Worm (Caenorhabditis elegans) whole organism, early embryonic: ENCODE results near the gene Y47D7A.15.
"Not testable (repeated sequence)": the region's sequence is repeated elsewhere in the genome, so short reads cannot be mapped to it uniquely, and the experiment has no call there.

Experiments used
- B0310.2 ChIP-seq: sonication (generic microtip); optimal IDR thresholded peaks from 2 replicates; lab custom pipeline; 2016; ENCODE audit warnings: mild to moderate bottlenecking, missing genetic modification characterization, missing compliant biosample characterization
- F13C5.2 ChIP-seq: sonication (generic microtip); optimal IDR thresholded peaks from 2 replicates; lab custom pipeline; 2017; ENCODE audit warnings: mild to moderate bottlenecking, missing genetic modification characterization, inconsistent platforms, missing compliant biosample characterization
- aly-1 ChIP-seq: sonication (generic microtip); optimal IDR thresholded peaks from 2 replicates; lab custom pipeline; 2016; ENCODE audit warnings: missing genetic modification characterization, missing compliant biosample characterization
- ama-1 ChIP-seq: fragments of 150-350 bp; optimal IDR thresholded peaks from 2 replicates; lab custom pipeline; 2014
- ceh-13 ChIP-seq: fragments of 200-800 bp; sonication (Bioruptor generic); optimal IDR thresholded peaks from 2 replicates; lab custom pipeline; 2018; ENCODE audit warnings: mild to moderate bottlenecking, missing genetic modification characterization, missing compliant biosample characterization
- ceh-36 ChIP-seq: sonication (generic microtip); optimal IDR thresholded peaks from 2 replicates; lab custom pipeline; 2016; ENCODE audit warnings: missing genetic modification characterization, inconsistent platforms, missing compliant biosample characterization
- ets-7 ChIP-seq: sonication (generic microtip); optimal IDR thresholded peaks from 2 replicates; lab custom pipeline; 2016; ENCODE audit warnings: missing genotype, missing genetic modification characterization, missing compliant biosample characterization
- flt-1 ChIP-seq: fragments of 200-800 bp; sonication (Bioruptor generic); IDR thresholded peaks from 2 replicates; pipeline ENCODE4 v1.3.6; 2022; ENCODE audit warnings: missing genetic modification characterization, missing compliant biosample characterization
- hmbx-1 ChIP-seq: sonication (generic microtip); optimal IDR thresholded peaks from 2 replicates; lab custom pipeline; 2016; ENCODE audit warnings: mild to moderate bottlenecking, missing genetic modification characterization, missing compliant biosample characterization
- hmg-4 ChIP-seq: fragments of 200-800 bp; sonication (Bioruptor generic); optimal IDR thresholded peaks from 2 replicates; lab custom pipeline; 2018; ENCODE audit warnings: mild to moderate bottlenecking, missing genetic modification characterization, missing compliant biosample characterization
- hnd-1 ChIP-seq: sonication (generic microtip); optimal IDR thresholded peaks from 2 replicates; lab custom pipeline; 2016; ENCODE audit warnings: missing genetic modification characterization, missing compliant biosample characterization
- pes-1 ChIP-seq: fragments of 200-800 bp; sonication (Bioruptor generic); IDR thresholded peaks from 2 replicates; pipeline ENCODE4 v1.3.6; 2022; ENCODE audit warnings: missing genetic modification reagents, missing genetic modification characterization, missing compliant biosample characterization
- scrt-1 ChIP-seq: fragments of 200-800 bp; sonication (Bioruptor generic); IDR thresholded peaks from 2 replicates; pipeline ENCODE4 v1.3.6; 2022; ENCODE audit warnings: missing genetic modification characterization, missing compliant biosample characterization
- sea-1 ChIP-seq: fragments of 200-800 bp; sonication (Bioruptor generic); conservative IDR thresholded peaks from 2 replicates; pipeline ENCODE4 v1.3.6; 2022; ENCODE audit warnings: missing genetic modification characterization, missing compliant biosample characterization
- tbx-11 ChIP-seq: fragments of 200-800 bp; sonication (Bioruptor generic); IDR thresholded peaks from 2 replicates; pipeline ENCODE4 v1.3.6; 2022; ENCODE audit warnings: missing genetic modification characterization, missing compliant biosample characterization
- tbx-37 ChIP-seq: fragments of 200-800 bp; sonication (Bioruptor generic); conservative IDR thresholded peaks from 2 replicates; pipeline ENCODE4 v1.3.6; 2022; ENCODE audit warnings: missing genetic modification reagents, missing genetic modification characterization, missing compliant biosample characterization
- tra-4 ChIP-seq: sonication (generic microtip); optimal IDR thresholded peaks from 2 replicates; lab custom pipeline; 2017; ENCODE audit warnings: missing genetic modification characterization, missing compliant biosample characterization

Gene Y47D7A.15

ce11 chrV:4432783-4433237 is at the start of gene Y47D7A.15:
Gene Y47D7A.15, minus strand, starts transcription at chrV:4433187.
- TF ChIP-seq scrt-1 (GFP tag; lab: Robert Waterston, UW): no peak
- TF ChIP-seq tra-4 (tag; lab: Kevin White, UChicago): no peak
- no peak for TF ChIP-seq tbx-37 (GFP tag; lab: Robert Waterston, UW)
- no peak for TF ChIP-seq aly-1 (tag; lab: Kevin White, UChicago)
- no peak for TF ChIP-seq ets-7 (tag; lab: Kevin White, UChicago)
- no peak for TF ChIP-seq pes-1 (GFP tag; lab: Robert Waterston, UW)
- TF ChIP-seq F13C5.2 (tag; lab: Kevin White, UChicago): no peak
- no peak for TF ChIP-seq B0310.2 (tag; lab: Kevin White, UChicago)
- no peak for TF ChIP-seq hmbx-1 (tag; lab: Kevin White, UChicago)
- TF ChIP-seq hmg-4: no peak
- no peak for TF ChIP-seq sea-1 (GFP tag; lab: Robert Waterston, UW)
- no peak for TF ChIP-seq ama-1
- TF ChIP-seq flt-1 (GFP tag; lab: Robert Waterston, UW): no peak
- no peak for TF ChIP-seq ceh-13 (GFP tag; lab: Kevin White, UChicago)
- no peak for TF ChIP-seq hnd-1

ce11 chrV:4481823-4482222 is 48.8 kb upstream of the Y47D7A.15 start:
- TF ChIP-seq aly-1 (tag; lab: Kevin White, UChicago) (no peak), ets-7 (tag; lab: Kevin White, UChicago) (no peak), tbx-11 (GFP tag; lab: Robert Waterston, UW) (no peak), hnd-1 (no peak), tra-4 (tag; lab: Kevin White, UChicago) (no peak), ama-1 (no peak), ceh-36 (no peak), B0310.2 (tag; lab: Kevin White, UChicago) (no peak), ceh-13 (GFP tag; lab: Kevin White, UChicago) (no peak)

ce11 chrV:4474543-4474942 is 41.6 kb upstream of the Y47D7A.15 start, which contains the start of gene str-35:
Gene str-35, plus strand, starts transcription at chrV:4474843.
- TF ChIP-seq tbx-37 (GFP tag; lab: Robert Waterston, UW); ets-7 (tag; lab: Kevin White, UChicago); aly-1 (tag; lab: Kevin White, UChicago): not testable (repeated sequence)

ce11 chrV:4471065-4471464 is 38.1 kb upstream of the Y47D7A.15 start, which contains the start of gene T08H10.3:
Gene T08H10.3, plus strand, starts transcription at chrV:4471365.
- no peak for TF ChIP-seq hnd-1
- TF ChIP-seq sea-1 (GFP tag; lab: Robert Waterston, UW): no peak
- TF ChIP-seq pes-1 (GFP tag; lab: Robert Waterston, UW): no peak
- no peak for TF ChIP-seq aly-1 (tag; lab: Kevin White, UChicago)
- no peak for TF ChIP-seq hmg-4
- no peak for TF ChIP-seq ceh-36
- no peak for TF ChIP-seq tra-4 (tag; lab: Kevin White, UChicago)
- TF ChIP-seq flt-1 (GFP tag; lab: Robert Waterston, UW): no peak
- TF ChIP-seq scrt-1 (GFP tag; lab: Robert Waterston, UW): no peak
- no peak for TF ChIP-seq hmbx-1 (tag; lab: Kevin White, UChicago)
- TF ChIP-seq ama-1: no peak
- TF ChIP-seq tbx-37 (GFP tag; lab: Robert Waterston, UW): no peak
- TF ChIP-seq B0310.2 (tag; lab: Kevin White, UChicago): no peak
- TF ChIP-seq ceh-13 (GFP tag; lab: Kevin White, UChicago): no peak
- TF ChIP-seq ets-7 (tag; lab: Kevin White, UChicago): no peak
- TF ChIP-seq tbx-11 (GFP tag; lab: Robert Waterston, UW): no peak
- no peak for TF ChIP-seq F13C5.2 (tag; lab: Kevin White, UChicago)

ce11 chrV:4454634-4455033 is 21.6 kb upstream of the Y47D7A.15 start, which contains the start of gene gnrr-5:
Gene gnrr-5, minus strand, starts transcription at chrV:4454734.
- TF ChIP-seq hmg-4 (no peak), flt-1 (GFP tag; lab: Robert Waterston, UW) (no peak), sea-1 (GFP tag; lab: Robert Waterston, UW) (no peak), ama-1 (no peak), hmbx-1 (tag; lab: Kevin White, UChicago) (no peak), scrt-1 (GFP tag; lab: Robert Waterston, UW) (no peak), tbx-37 (GFP tag; lab: Robert Waterston, UW) (no peak), ets-7 (tag; lab: Kevin White, UChicago) (no peak), F13C5.2 (tag; lab: Kevin White, UChicago) (no peak), tbx-11 (GFP tag; lab: Robert Waterston, UW) (no peak)

ce11 chrV:4450523-4451089 is 17.6 kb upstream of the Y47D7A.15 start, which contains the start of gene rft-2:
Gene rft-2, minus strand, starts transcription at chrV:4450563.
- no peak for TF ChIP-seq ama-1
- TF ChIP-seq F13C5.2 (tag; lab: Kevin White, UChicago): peak; percentile 59

- TF ChIP-seq aly-1 (tag; lab: Kevin White, UChicago) (no peak), ceh-36 (no peak), B0310.2 (tag; lab: Kevin White, UChicago) (no peak), F13C5.2 (tag; lab: Kevin White, UChicago) (no peak), flt-1 (GFP tag; lab: Robert Waterston, UW) (no peak), pes-1 (GFP tag; lab: Robert Waterston, UW) (no peak), ceh-13 (GFP tag; lab: Kevin White, UChicago) (no peak), hnd-1 (no peak), tbx-37 (GFP tag; lab: Robert Waterston, UW) (no peak), hmg-4 (no peak), hmbx-1 (tag; lab: Kevin White, UChicago) (no peak), tra-4 (tag; lab: Kevin White, UChicago) (no peak), ets-7 (tag; lab: Kevin White, UChicago) (no peak), tbx-11 (GFP tag; lab: Robert Waterston, UW) (no peak), sea-1 (GFP tag; lab: Robert Waterston, UW) (no peak), scrt-1 (GFP tag; lab: Robert Waterston, UW) (no peak), ama-1 (no peak)
Measured at ce11 chrV:4447637-4448036, 14.7 kb upstream of the Y47D7A.15 start.
